Fruit fly (Drosophila melanogaster) whole organism, embryonic: Measurements from ENCODE around the gene Pa1.

ENCODE experiments used
- Antp ChIP-seq: fragments of 200-800 bp; sonication (Bioruptor generic); optimal IDR thresholded peaks from 3 replicates; lab custom pipeline; 2016; ENCODE audit warnings: missing biosample characterization, missing genetic modification characterization
- CG11560 ChIP-seq: fragments of 200-800 bp; sonication (Bioruptor generic); IDR thresholded peaks from 3 replicates; pipeline ENCODE4 v1.3.6; 2022; ENCODE audit warnings: missing biosample characterization, missing genetic modification characterization
- CG12219 ChIP-seq: fragments of 200-800 bp; sonication (Bioruptor generic); optimal IDR thresholded peaks from 3 replicates; lab custom pipeline; 2018; ENCODE audit warnings: missing biosample characterization, mild to moderate bottlenecking, missing genetic modification characterization
- CG12659 ChIP-seq: fragments of 200-800 bp; sonication (Bioruptor generic); optimal IDR thresholded peaks from 3 replicates; lab custom pipeline; 2017; ENCODE audit warnings: mild to moderate bottlenecking, missing biosample characterization, missing genetic modification reagents, missing genetic modification characterization
- CG13287 ChIP-seq: fragments of 200-800 bp; sonication (Bioruptor generic); IDR thresholded peaks from 2 replicates; pipeline ENCODE4 v1.3.6; 2022; ENCODE audit warnings: missing biosample characterization, missing genetic modification characterization; ENCODE audit not compliant: partially characterized antibody
- CG13296 ChIP-seq: fragments of 200-800 bp; sonication (Bioruptor generic); optimal IDR thresholded peaks from 3 replicates; lab custom pipeline; 2018; ENCODE audit warnings: missing biosample characterization, mild to moderate bottlenecking, missing genetic modification characterization
- CG15601 ChIP-seq: fragments of 200-800 bp; sonication (Bioruptor generic); optimal IDR thresholded peaks from 3 replicates; lab custom pipeline; 2019; ENCODE audit warnings: missing biosample characterization, mild to moderate bottlenecking, missing genetic modification characterization, moderate library complexity
- CG1647 ChIP-seq: fragments of 200-800 bp; sonication (Bioruptor generic); optimal IDR thresholded peaks from 3 replicates; lab custom pipeline; 2016; ENCODE audit warnings: missing biosample characterization, missing genetic modification characterization
- CG16779 ChIP-seq: fragments of 200-800 bp; sonication (Bioruptor generic); IDR thresholded peaks from 2 replicates; pipeline ENCODE4 v1.3.6; 2022; ENCODE audit warnings: missing biosample characterization, missing genetic modification characterization
- CG17359 ChIP-seq: fragments of 200-800 bp; sonication (Bioruptor generic); optimal IDR thresholded peaks from 3 replicates; lab custom pipeline; 2018; ENCODE audit warnings: missing biosample characterization, mild to moderate bottlenecking, missing genetic modification characterization, moderate library complexity
- CG17802 ChIP-seq: fragments of 200-800 bp; sonication (Bioruptor generic); optimal IDR thresholded peaks from 2 replicates; lab custom pipeline; 2018; ENCODE audit warnings: missing biosample characterization, mild to moderate bottlenecking, missing genetic modification characterization, moderate library complexity
- CG18011 ChIP-seq: fragments of 200-800 bp; sonication (Bioruptor generic); optimal IDR thresholded peaks from 2 replicates; lab custom pipeline; 2017; ENCODE audit warnings: missing biosample characterization, missing genetic modification characterization, mild to moderate bottlenecking, moderate library complexity, missing genotype
- CG18599 ChIP-seq: fragments of 200-800 bp; sonication (Bioruptor generic); optimal IDR thresholded peaks from 3 replicates; lab custom pipeline; 2017; ENCODE audit warnings: missing biosample characterization, missing genetic modification characterization, mild to moderate bottlenecking, moderate library complexity, missing genetic modification reagents
- CG32532 ChIP-seq: fragments of 200-800 bp; sonication (Bioruptor generic); IDR thresholded peaks from 2 replicates; pipeline ENCODE4 v1.3.6; 2022; ENCODE audit warnings: missing biosample characterization, missing genetic modification characterization
- CG4730 ChIP-seq: fragments of 200-800 bp; sonication (Bioruptor generic); IDR thresholded peaks from 2 replicates; pipeline ENCODE4 v1.3.6; 2022; ENCODE audit warnings: missing biosample characterization, missing genetic modification characterization
- CG4854 ChIP-seq: fragments of 200-800 bp; sonication (Bioruptor generic); optimal IDR thresholded peaks from 2 replicates; lab custom pipeline; 2016; ENCODE audit warnings: missing biosample characterization, missing genetic modification characterization, inconsistent platforms
- CG5245 ChIP-seq: fragments of 200-800 bp; sonication (Bioruptor generic); optimal IDR thresholded peaks from 3 replicates; lab custom pipeline; 2016; ENCODE audit warnings: missing biosample characterization, missing genetic modification characterization
- CG6689 ChIP-seq: fragments of 200-800 bp; sonication (Bioruptor generic); IDR thresholded peaks from 2 replicates; pipeline ENCODE4 v1.3.6; 2022; ENCODE audit warnings: missing biosample characterization, missing genetic modification characterization
- CG7372 ChIP-seq: fragments of 200-800 bp; sonication (Bioruptor generic); IDR thresholded peaks from 2 replicates; pipeline ENCODE4 v1.3.6; 2022; ENCODE audit warnings: missing biosample characterization, missing genetic modification characterization
- CG7928 ChIP-seq: fragments of 200-800 bp; sonication (Bioruptor generic); optimal IDR thresholded peaks from 2 replicates; lab custom pipeline; 2017; ENCODE audit warnings: missing biosample characterization, mild to moderate bottlenecking, missing genetic modification characterization
- CrebB ChIP-seq: fragments of 200-800 bp; sonication (Bioruptor generic); optimal IDR thresholded peaks from 3 replicates; lab custom pipeline; 2018; ENCODE audit warnings: missing biosample characterization, mild to moderate bottlenecking, missing genetic modification characterization
- Dbx ChIP-seq: fragments of 200-800 bp; sonication (Bioruptor generic); IDR thresholded peaks from 3 replicates; pipeline ENCODE4 v1.3.6; 2022; ENCODE audit warnings: missing biosample characterization, missing genetic modification characterization
- HLH54F ChIP-seq: fragments of 200-800 bp; sonication (Bioruptor generic); optimal IDR thresholded peaks from 3 replicates; lab custom pipeline; 2016; ENCODE audit warnings: missing biosample characterization, missing genetic modification characterization
- Hr78 ChIP-seq, 2 experiments: fragments of 200-800 bp in 1 of 2; fragments of >200 bp in 1 of 2; sonication (Bioruptor generic) in 1 of 2; optimal IDR thresholded peaks; 2 replicates each; lab custom pipeline; 2017 to 2019; ENCODE audit warnings: missing biosample characterization in 2 of 2, missing genetic modification characterization in 2 of 2, mild to moderate bottlenecking in 1 of 2, moderate library complexity in 1 of 2
- MBD-R2 ChIP-seq: fragments of 200-800 bp; sonication (Bioruptor generic); IDR thresholded peaks from 2 replicates; pipeline ENCODE4 v1.3.6; 2022; ENCODE audit warnings: missing biosample characterization, missing genetic modification characterization
- Meics ChIP-seq: fragments of 200-800 bp; sonication (Bioruptor generic); optimal IDR thresholded peaks from 2 replicates; lab custom pipeline; 2017; ENCODE audit warnings: missing biosample characterization, mild to moderate bottlenecking, missing genetic modification characterization
- Rfx ChIP-seq: fragments of 200-800 bp; sonication (Bioruptor generic); IDR thresholded peaks from 2 replicates; pipeline ENCODE4 v1.3.6; 2022; ENCODE audit warnings: missing biosample characterization, missing genetic modification characterization
- cato ChIP-seq: fragments of 200-800 bp; sonication (Bioruptor generic); optimal IDR thresholded peaks from 2 replicates; lab custom pipeline; 2016; ENCODE audit warnings: missing biosample characterization, missing genetic modification characterization, borderline replicate concordance
- chm ChIP-seq: fragments of 200-800 bp; sonication (Bioruptor generic); IDR thresholded peaks from 2 replicates; pipeline ENCODE4 v1.3.6; 2022; ENCODE audit warnings: missing biosample characterization, missing genetic modification characterization
- corto ChIP-seq: fragments of 200-800 bp; sonication (Bioruptor generic); optimal IDR thresholded peaks from 2 replicates; lab custom pipeline; 2016; ENCODE audit warnings: missing biosample characterization, mild to moderate bottlenecking, missing genetic modification characterization, moderate library complexity
- danr ChIP-seq: fragments of 200-800 bp; sonication (Bioruptor generic); IDR thresholded peaks from 2 replicates; pipeline ENCODE4 v1.3.6; 2022; ENCODE audit warnings: missing biosample characterization, missing genetic modification characterization
- ems ChIP-seq: fragments of 200-800 bp; sonication (Bioruptor generic); optimal IDR thresholded peaks from 3 replicates; lab custom pipeline; 2016; ENCODE audit warnings: missing biosample characterization, missing genetic modification characterization
- esg ChIP-seq: fragments of 200-800 bp; sonication (Bioruptor generic); conservative IDR thresholded peaks from 2 replicates; pipeline ENCODE4 v1.3.6; 2022; ENCODE audit warnings: missing biosample characterization, missing genetic modification characterization
- exex ChIP-seq: fragments of 200-800 bp; sonication (Bioruptor generic); optimal IDR thresholded peaks from 4 replicates; lab custom pipeline; 2018; ENCODE audit warnings: missing biosample characterization, mild to moderate bottlenecking, missing genetic modification characterization, moderate library complexity
- gsb ChIP-seq: fragments of 200-800 bp; sonication (Bioruptor generic); IDR thresholded peaks from 2 replicates; pipeline ENCODE4 v1.3.6; 2022; ENCODE audit warnings: missing biosample characterization, missing genetic modification characterization
- hb ChIP-seq: fragments of 200-800 bp; sonication (Bioruptor generic); IDR thresholded peaks from 3 replicates; pipeline ENCODE4 v1.3.6; 2022; ENCODE audit warnings: missing biosample characterization, missing genetic modification characterization; ENCODE audit not compliant: partially characterized antibody
- ind ChIP-seq: fragments of 200-800 bp; sonication (Bioruptor generic); optimal IDR thresholded peaks from 3 replicates; lab custom pipeline; 2016; ENCODE audit warnings: missing biosample characterization, missing genetic modification characterization
- ken ChIP-seq: fragments of 200-800 bp; sonication (Bioruptor generic); IDR thresholded peaks from 3 replicates; pipeline ENCODE4 v1.3.6; 2022; ENCODE audit warnings: missing biosample characterization, missing genetic modification characterization
- lbe ChIP-seq: fragments of 200-800 bp; sonication (Bioruptor generic); optimal IDR thresholded peaks from 2 replicates; lab custom pipeline; 2016; ENCODE audit warnings: missing biosample characterization, mild to moderate bottlenecking, missing genetic modification characterization
- p53 ChIP-seq: fragments of 200-800 bp; sonication (Bioruptor generic); optimal IDR thresholded peaks from 2 replicates; lab custom pipeline; 2016; ENCODE audit warnings: missing biosample characterization, missing genetic modification characterization
- seq ChIP-seq: fragments of 200-800 bp; sonication (Bioruptor generic); IDR thresholded peaks from 2 replicates; pipeline ENCODE4 v1.3.6; 2022; ENCODE audit warnings: missing biosample characterization, missing genetic modification characterization
- sim ChIP-seq: fragments of 200-800 bp; sonication (Bioruptor generic); IDR thresholded peaks from 2 replicates; pipeline ENCODE4 v1.3.6; 2022; ENCODE audit warnings: missing biosample characterization, missing genetic modification characterization
- so ChIP-seq: fragments of 200-800 bp; sonication (Bioruptor generic); IDR thresholded peaks from 3 replicates; pipeline ENCODE4 v1.3.6; 2022; ENCODE audit warnings: missing biosample characterization, missing genetic modification characterization
- ssp ChIP-seq: fragments of 200-800 bp; sonication (Bioruptor generic); IDR thresholded peaks from 2 replicates; pipeline ENCODE4 v1.3.6; 2022; ENCODE audit warnings: missing biosample characterization, missing genetic modification characterization
- tap ChIP-seq: fragments of 200-800 bp; optimal IDR thresholded peaks from 3 replicates; lab custom pipeline; 2019; ENCODE audit warnings: missing biosample characterization, mild to moderate bottlenecking, missing genetic modification characterization, moderate library complexity
- tup ChIP-seq: fragments of 200-800 bp; sonication (Bioruptor generic); optimal IDR thresholded peaks from 2 replicates; lab custom pipeline; 2016; ENCODE audit warnings: missing biosample characterization, mild to moderate bottlenecking, missing genetic modification characterization, moderate library complexity
- vfl ChIP-seq: fragments of 200-800 bp; sonication (Bioruptor generic); optimal IDR thresholded peaks from 2 replicates; lab custom pipeline; 2016; ENCODE audit warnings: missing biosample characterization, missing genetic modification characterization
- vvl ChIP-seq: fragments of 200-800 bp; sonication (Bioruptor generic); IDR thresholded peaks from 2 replicates; pipeline ENCODE4 v1.3.6; 2022; ENCODE audit warnings: missing biosample characterization, missing genetic modification characterization
- z ChIP-seq: fragments of 200-800 bp; sonication (Bioruptor generic); IDR thresholded peaks from 3 replicates; pipeline ENCODE4 v1.3.6; 2022; ENCODE audit warnings: missing biosample characterization, missing genetic modification characterization
- zf30C ChIP-seq: fragments of 200-800 bp; sonication (Bioruptor generic); optimal IDR thresholded peaks from 3 replicates; lab custom pipeline; 2018; ENCODE audit warnings: missing biosample characterization, mild to moderate bottlenecking, missing genetic modification characterization
- zfh2 ChIP-seq: fragments of 200-800 bp; sonication (Bioruptor generic); optimal IDR thresholded peaks from 2 replicates; lab custom pipeline; 2016; ENCODE audit warnings: missing biosample characterization, missing genetic modification characterization

Pa1 gene

DNA sequence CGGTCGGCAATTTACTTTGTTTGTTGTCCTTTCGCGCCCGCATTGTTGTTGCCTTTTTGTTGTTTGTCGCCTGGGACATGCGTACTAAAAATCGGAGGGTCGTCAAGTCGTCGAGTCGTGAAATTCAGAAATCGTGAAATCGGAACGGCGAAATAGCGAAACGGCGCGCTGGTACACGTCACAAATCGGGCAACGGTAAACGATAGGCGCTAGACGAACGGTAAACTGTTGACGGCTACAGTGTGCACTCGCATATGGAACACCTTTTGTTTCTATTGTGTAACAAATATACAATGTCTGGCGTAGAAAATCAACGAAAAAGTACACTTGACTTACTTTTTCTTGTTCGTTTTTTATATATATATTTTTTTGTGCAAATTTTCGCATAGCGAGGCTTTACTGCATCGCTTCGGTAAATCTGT is 25.0 kb downstream of the Pa1 start (continued):
- TF ChIP-seq cato: no peak
- peak; percentile 71 for TF ChIP-seq CG12659 (GFP tag; lab: Kevin White, UChicago)
- TF ChIP-seq ind: peak; percentile 75
- TF ChIP-seq z (GFP tag; lab: Robert Waterston, UW): no peak
- TF ChIP-seq Hr78 (GFP tag; optimal IDR thresholded peaks at IDR 0.05; lab: Kevin White, UChicago): no peak
- TF ChIP-seq CG1647 (GFP tag; lab: Kevin White, UChicago): peak; percentile 29
- no peak for TF ChIP-seq CG17802
- peak; percentile 75 for TF ChIP-seq seq (GFP tag; lab: Robert Waterston, UW)
- TF ChIP-seq CG17359 (tag; lab: Kevin White, UChicago): peak; percentile 69
- TF ChIP-seq CG18011 (GFP tag; lab: Kevin White, UChicago): peak; percentile 45
- TF ChIP-seq CrebB: peak; percentile 29
- peak; percentile 66 for TF ChIP-seq ssp (GFP tag; lab: Robert Waterston, UW)
- peak; percentile 48; the same call in 1 of the 2 replicates for TF ChIP-seq chm (GFP tag; lab: Robert Waterston, UW)
- no peak for TF ChIP-seq CG7928 (GFP tag; lab: Kevin White, UChicago)
- peak; percentile 76 for TF ChIP-seq CG13296 (GFP tag; lab: Kevin White, UChicago)
- peak; percentile 21 for TF ChIP-seq exex (tag; lab: Kevin White, UChicago)
- peak; percentile 76 for TF ChIP-seq CG7372
- peak; percentile 66 for TF ChIP-seq CG6689 (GFP tag; lab: Robert Waterston, UW)
- peak; percentile 91 for TF ChIP-seq Dbx
- TF ChIP-seq HLH54F (GFP tag; lab: Kevin White, UChicago): peak; percentile 68
- TF ChIP-seq Antp (GFP tag; lab: Kevin White, UChicago): peak; percentile 46
- peak; percentile 62 for TF ChIP-seq gsb (GFP tag; lab: Robert Waterston, UW)
- peak; percentile 90 for TF ChIP-seq Rfx (GFP tag; lab: Robert Waterston, UW)
- TF ChIP-seq tup (GFP tag; lab: Kevin White, UChicago): peak; percentile 43
- TF ChIP-seq lbe (GFP tag; lab: Kevin White, UChicago): no peak
- TF ChIP-seq danr (GFP tag; lab: Robert Waterston, UW): peak; percentile 68
- 0 out of 2 replicates have a peak, but pooled peaks have one; percentile 53 for TF ChIP-seq CG16779 (GFP tag; lab: Robert Waterston, UW)
- peak; percentile 63; the same call in 1 of the 2 replicates for TF ChIP-seq CG4730 (GFP tag; lab: Robert Waterston, UW)
- TF ChIP-seq hb: 0 out of 3 replicates have a peak, but pooled peaks have one; percentile 26
- peak; percentile 68; the same call in 1 of the 2 replicates for TF ChIP-seq MBD-R2 (GFP tag; lab: Robert Waterston, UW)
- peak; percentile 62 for TF ChIP-seq ems
- TF ChIP-seq vfl (GFP tag; lab: Kevin White, UChicago): peak; percentile 47
- peak; percentile 49 for TF ChIP-seq zfh2 (GFP tag; lab: Kevin White, UChicago)
- TF ChIP-seq CG32532 (GFP tag; lab: Robert Waterston, UW): peak; percentile 90
- TF ChIP-seq CG4854 (GFP tag; lab: Kevin White, UChicago): peak; percentile 41
- no peak for TF ChIP-seq p53 (GFP tag; lab: Kevin White, UChicago)
- TF ChIP-seq CG12219: peak; percentile 30
- TF ChIP-seq esg (GFP tag; lab: Robert Waterston, UW): peak; percentile 57
- no peak for TF ChIP-seq CG5245 (GFP tag; lab: Kevin White, UChicago)
- peak; percentile 77; the same call in 2 of the 3 replicates for TF ChIP-seq CG11560 (tag; lab: Robert Waterston, UW)
- peak; percentile 16 for TF ChIP-seq tap (tag; lab: Kevin White, UChicago)
- no peak for TF ChIP-seq CG13287
- no peak for TF ChIP-seq zf30C
- TF ChIP-seq sim (GFP tag; lab: Robert Waterston, UW): no peak
- TF ChIP-seq vvl (GFP tag; lab: Robert Waterston, UW): peak; percentile 83
- no peak for TF ChIP-seq corto
- TF ChIP-seq CG15601: no peak
- peak; percentile 90 for TF ChIP-seq CG18599
- peak; percentile 74 for TF ChIP-seq ken (GFP tag; lab: Robert Waterston, UW)
- peak; percentile 86 for TF ChIP-seq Meics
- TF ChIP-seq so (GFP tag; lab: Robert Waterston, UW): peak; percentile 73; the same call in 2 of the 3 replicates
